Fruit fly (Drosophila melanogaster) whole organism, pupa: ENCODE results near the gene Tsf1.

Experiments used
- CG12605 ChIP-seq: fragments of 200-800 bp; sonication (Bioruptor generic); IDR thresholded peaks from 2 replicates; pipeline ENCODE4 v1.3.6; 2022; ENCODE audit warnings: missing biosample characterization, missing genetic modification characterization
- Pif1B ChIP-seq: fragments of 200-800 bp; sonication (Bioruptor generic); optimal IDR thresholded peaks from 3 replicates; lab custom pipeline; 2016; ENCODE audit warnings: missing biosample characterization, missing genetic modification characterization

- TF ChIP-seq Pif1B (GFP tag; lab: Kevin White, UChicago) (peak; percentile 32), CG12605 (GFP tag; lab: Robert Waterston, UW) (peak; percentile 42; the same call in 1 of the 2 replicates)
These were observed 18.7 kb downstream of the Tsf1 start for dm6 chrX:18405567-18406059.
